Fruit fly (Drosophila melanogaster) whole organism, embryonic: ENCODE results near the gene Vps13D.
A peak's percentile ranks its signal among the peaks of the same experiment; 100 is the strongest.

ENCODE experiments used
- ATbp ChIP-seq: fragments of 200-800 bp; sonication (Bioruptor generic); optimal IDR thresholded peaks from 2 replicates; lab custom pipeline; 2017; ENCODE audit warnings: missing biosample characterization, mild to moderate bottlenecking, missing genetic modification characterization, missing genetic modification reagents
- Awh ChIP-seq: fragments of 200-800 bp; sonication (Bioruptor generic); IDR thresholded peaks from 2 replicates; pipeline ENCODE4, ENCODE4 v1.3.6; 2022; ENCODE audit warnings: missing biosample characterization, missing genetic modification characterization
- CG10321 ChIP-seq: fragments of 200-800 bp; sonication (Bioruptor generic); IDR thresholded peaks from 2 replicates; pipeline ENCODE4 v1.3.6; 2022; ENCODE audit warnings: missing biosample characterization, missing genetic modification characterization
- CG12071 ChIP-seq: fragments of 200-800 bp; sonication (Bioruptor generic); optimal IDR thresholded peaks from 3 replicates; lab custom pipeline; 2018; ENCODE audit warnings: missing biosample characterization, mild to moderate bottlenecking, missing genetic modification characterization
- CG12659 ChIP-seq: fragments of 200-800 bp; sonication (Bioruptor generic); optimal IDR thresholded peaks from 3 replicates; lab custom pipeline; 2017; ENCODE audit warnings: mild to moderate bottlenecking, missing biosample characterization, missing genetic modification reagents, missing genetic modification characterization
- CG17568 ChIP-seq: fragments of 200-800 bp; sonication (Bioruptor generic); optimal IDR thresholded peaks from 2 replicates; lab custom pipeline; 2018; ENCODE audit warnings: missing biosample characterization, mild to moderate bottlenecking, missing genetic modification characterization, moderate library complexity
- CG18476 ChIP-seq: fragments of 200-800 bp; sonication (Bioruptor generic); optimal IDR thresholded peaks from 2 replicates; lab custom pipeline; 2016; ENCODE audit warnings: missing biosample characterization, mild to moderate bottlenecking, missing genetic modification characterization
- CG31388 ChIP-seq: fragments of 200-800 bp; sonication (Bioruptor generic); optimal IDR thresholded peaks from 2 replicates; lab custom pipeline; 2016; ENCODE audit warnings: missing biosample characterization, missing genetic modification characterization
- CG3281 ChIP-seq: fragments of 200-800 bp; sonication (Bioruptor generic); optimal IDR thresholded peaks from 3 replicates; lab custom pipeline; 2017; ENCODE audit warnings: missing biosample characterization, mild to moderate bottlenecking, missing genetic modification characterization
- CG34224 ChIP-seq: fragments of 200-800 bp; sonication (Bioruptor generic); IDR thresholded peaks from 3 replicates; pipeline ENCODE4 v1.3.6; 2022; ENCODE audit warnings: missing biosample characterization, missing genetic modification characterization; ENCODE audit not compliant: partially characterized antibody
- CG3847 ChIP-seq: fragments of 200-800 bp; sonication (Bioruptor generic); IDR thresholded peaks from 2 replicates; pipeline ENCODE4 v1.3.6; 2022; ENCODE audit warnings: missing biosample characterization, missing genetic modification characterization
- CG6654 ChIP-seq: fragments of 200-800 bp; sonication (Bioruptor generic); optimal IDR thresholded peaks from 2 replicates; lab custom pipeline; 2017; ENCODE audit warnings: missing biosample characterization, mild to moderate bottlenecking, missing genetic modification characterization
- CG6765 ChIP-seq: fragments of 200-800 bp; sonication (Bioruptor generic); optimal IDR thresholded peaks from 3 replicates; lab custom pipeline; 2017; ENCODE audit warnings: missing biosample characterization, mild to moderate bottlenecking, missing genetic modification characterization
- CG7357 ChIP-seq: fragments of 200-800 bp; sonication (Bioruptor generic); IDR thresholded peaks from 3 replicates; pipeline ENCODE4 v1.3.6; 2022; ENCODE audit warnings: missing biosample characterization, missing genetic modification characterization
- CG7963 ChIP-seq: fragments of 200-800 bp; sonication (Bioruptor generic); IDR thresholded peaks from 3 replicates; pipeline ENCODE4 v1.3.6; 2022; ENCODE audit warnings: missing biosample characterization, missing genetic modification characterization; ENCODE audit not compliant: partially characterized antibody
- D ChIP-seq, 2 experiments: fragments of 200-800 bp in 1 of 2; fragments of >200 bp in 1 of 2; sonication (Bioruptor generic) in 1 of 2; optimal IDR thresholded peaks; 2 replicates in 1 of 2; 3 replicates in 1 of 2; lab custom pipeline; 2017; ENCODE audit warnings: mild to moderate bottlenecking in 1 of 2, missing biosample characterization in 1 of 2, missing genetic modification characterization in 1 of 2, missing genetic modification reagents in 1 of 2
- Dip3 ChIP-seq: fragments of 200-800 bp; sonication (Bioruptor generic); optimal IDR thresholded peaks from 3 replicates; lab custom pipeline; 2016; ENCODE audit warnings: missing biosample characterization, missing genetic modification characterization
- Eip74EF ChIP-seq, 2 experiments: fragments of 200-800 bp in 1 of 2; fragments of >200 bp in 1 of 2; sonication (Bioruptor generic) in 1 of 2; optimal IDR thresholded peaks; 2 replicates each; lab custom pipeline; 2017 to 2019; ENCODE audit warnings: missing biosample characterization in 2 of 2, missing genetic modification characterization in 2 of 2, mild to moderate bottlenecking in 1 of 2, moderate library complexity in 1 of 2
- Fer2 ChIP-seq: fragments of 200-800 bp; sonication (Bioruptor generic); optimal IDR thresholded peaks from 2 replicates; lab custom pipeline; 2018; ENCODE audit warnings: missing biosample characterization, mild to moderate bottlenecking, missing genetic modification characterization, moderate library complexity
- Gug ChIP-seq: fragments of 200-800 bp; sonication (Bioruptor generic); IDR thresholded peaks from 4 replicates; pipeline ENCODE4 v1.3.6; 2022; ENCODE audit warnings: missing biosample characterization, missing genetic modification characterization
- Hmr ChIP-seq: fragments of 200-800 bp; sonication (Bioruptor generic); optimal IDR thresholded peaks from 3 replicates; lab custom pipeline; 2017; ENCODE audit warnings: mild to moderate bottlenecking, missing biosample characterization, missing genetic modification reagents, missing genetic modification characterization
- NFAT ChIP-seq: fragments of 200-800 bp; sonication (Bioruptor generic); IDR thresholded peaks from 2 replicates; pipeline ENCODE4 v1.3.6; 2022; ENCODE audit warnings: missing biosample characterization, missing genetic modification characterization
- Neu2 ChIP-seq: fragments of 200-800 bp; sonication (Bioruptor generic); optimal IDR thresholded peaks from 3 replicates; lab custom pipeline; 2016; ENCODE audit warnings: missing biosample characterization, missing genetic modification characterization, borderline replicate concordance
- Oaz ChIP-seq: fragments of 200-800 bp; sonication (Bioruptor generic); IDR thresholded peaks from 2 replicates; pipeline ENCODE4 v1.3.6; 2022; ENCODE audit warnings: missing biosample characterization, missing genetic modification characterization
- Oli ChIP-seq: fragments of 200-800 bp; sonication (Bioruptor generic); optimal IDR thresholded peaks from 2 replicates; lab custom pipeline; 2018; ENCODE audit warnings: missing biosample characterization, mild to moderate bottlenecking, missing genetic modification characterization, moderate library complexity
- Pdp1 ChIP-seq, 2 experiments: fragments of 200-800 bp; sonication (Bioruptor generic); optimal IDR thresholded peaks; 3 replicates each; lab custom pipeline; 2016; ENCODE audit warnings: missing biosample characterization in 2 of 2, missing genetic modification characterization in 2 of 2, mild to moderate bottlenecking in 1 of 2, moderate library complexity in 1 of 2
- Scr ChIP-seq: fragments of 200-800 bp; sonication (Bioruptor generic); IDR thresholded peaks from 2 replicates; pipeline ENCODE4 v1.3.6; 2022; ENCODE audit warnings: missing biosample characterization, missing genetic modification characterization; ENCODE audit not compliant: partially characterized antibody
- Sox100B ChIP-seq: fragments of 200-800 bp; sonication (Bioruptor generic); optimal IDR thresholded peaks from 3 replicates; lab custom pipeline; 2018; ENCODE audit warnings: missing biosample characterization, mild to moderate bottlenecking, missing genetic modification characterization
- Vsx1 ChIP-seq: fragments of 200-800 bp; sonication (Bioruptor generic); optimal IDR thresholded peaks from 2 replicates; lab custom pipeline; 2017; ENCODE audit warnings: missing biosample characterization, mild to moderate bottlenecking, missing genetic modification characterization, missing genetic modification reagents
- crc ChIP-seq: fragments of 200-800 bp; sonication (Bioruptor generic); optimal IDR thresholded peaks from 2 replicates; lab custom pipeline; 2016; ENCODE audit warnings: missing biosample characterization, missing genetic modification characterization
- croc ChIP-seq: fragments of 200-800 bp; sonication (Bioruptor generic); conservative IDR thresholded peaks from 3 replicates; pipeline ENCODE4 v1.3.6; 2022; ENCODE audit warnings: missing biosample characterization, missing genetic modification characterization
- dmrt99B ChIP-seq: fragments of 200-800 bp; sonication (Bioruptor generic); optimal IDR thresholded peaks from 2 replicates; lab custom pipeline; 2018; ENCODE audit warnings: missing biosample characterization, mild to moderate bottlenecking, missing genetic modification characterization, moderate library complexity
- ewg ChIP-seq: fragments of 200-800 bp; sonication (Bioruptor generic); optimal IDR thresholded peaks from 3 replicates; lab custom pipeline; 2017; ENCODE audit warnings: mild to moderate bottlenecking, missing biosample characterization, missing genetic modification reagents, missing genetic modification characterization
- fru ChIP-seq: fragments of >200 bp; optimal IDR thresholded peaks from 2 replicates; lab custom pipeline; 2017
- h ChIP-seq: fragments of >200 bp; optimal IDR thresholded peaks from 2 replicates; lab custom pipeline; 2017
- jing ChIP-seq: fragments of 200-800 bp; sonication (Bioruptor generic); optimal IDR thresholded peaks from 2 replicates; lab custom pipeline; 2018; ENCODE audit warnings: missing biosample characterization, mild to moderate bottlenecking, missing genetic modification characterization
- lbe ChIP-seq: fragments of 200-800 bp; sonication (Bioruptor generic); optimal IDR thresholded peaks from 2 replicates; lab custom pipeline; 2016; ENCODE audit warnings: missing biosample characterization, mild to moderate bottlenecking, missing genetic modification characterization
- mam ChIP-seq: fragments of 200-800 bp; sonication (Bioruptor generic); optimal IDR thresholded peaks from 3 replicates; lab custom pipeline; 2016; ENCODE audit warnings: missing biosample characterization, missing genetic modification characterization
- nerfin-2 ChIP-seq: fragments of 200-800 bp; sonication (Bioruptor generic); IDR thresholded peaks from 2 replicates; pipeline ENCODE4 v1.3.6; 2022; ENCODE audit warnings: missing biosample characterization, missing genetic modification characterization; ENCODE audit not compliant: partially characterized antibody
- oc ChIP-seq: fragments of 200-800 bp; sonication (Bioruptor generic); optimal IDR thresholded peaks from 2 replicates; lab custom pipeline; 2018; ENCODE audit warnings: missing biosample characterization, mild to moderate bottlenecking, missing genetic modification characterization, moderate library complexity
- pho ChIP-seq: fragments of 200-800 bp; sonication (Bioruptor generic); optimal IDR thresholded peaks from 2 replicates; lab custom pipeline; 2016; ENCODE audit warnings: missing biosample characterization, missing genetic modification characterization
- sim ChIP-seq: fragments of 200-800 bp; sonication (Bioruptor generic); IDR thresholded peaks from 2 replicates; pipeline ENCODE4 v1.3.6; 2022; ENCODE audit warnings: missing biosample characterization, missing genetic modification characterization
- slbo ChIP-seq: fragments of 200-800 bp; sonication (Bioruptor generic); IDR thresholded peaks from 2 replicates; pipeline ENCODE4 v1.3.6; 2022; ENCODE audit warnings: missing biosample characterization, missing genetic modification characterization
- slou ChIP-seq: fragments of 200-800 bp; sonication (Bioruptor generic); optimal IDR thresholded peaks from 3 replicates; lab custom pipeline; 2016; ENCODE audit warnings: missing biosample characterization, missing genetic modification characterization
- tin ChIP-seq: fragments of 200-800 bp; sonication (Bioruptor generic); optimal IDR thresholded peaks from 3 replicates; lab custom pipeline; 2016; ENCODE audit warnings: missing biosample characterization, missing genetic modification characterization
- tup ChIP-seq: fragments of 200-800 bp; sonication (Bioruptor generic); optimal IDR thresholded peaks from 2 replicates; lab custom pipeline; 2016; ENCODE audit warnings: missing biosample characterization, mild to moderate bottlenecking, missing genetic modification characterization, moderate library complexity
- vvl ChIP-seq: fragments of 200-800 bp; sonication (Bioruptor generic); IDR thresholded peaks from 2 replicates; pipeline ENCODE4 v1.3.6; 2022; ENCODE audit warnings: missing biosample characterization, missing genetic modification characterization
- wek ChIP-seq: fragments of 200-800 bp; sonication (Bioruptor generic); optimal IDR thresholded peaks from 3 replicates; lab custom pipeline; 2018; ENCODE audit warnings: missing biosample characterization, mild to moderate bottlenecking, missing genetic modification characterization, moderate library complexity
- zen ChIP-seq: fragments of 200-800 bp; sonication (Bioruptor generic); optimal IDR thresholded peaks from 3 replicates; lab custom pipeline; 2018; ENCODE audit warnings: missing biosample characterization, mild to moderate bottlenecking, missing genetic modification characterization, moderate library complexity
- zfh2 ChIP-seq: fragments of 200-800 bp; sonication (Bioruptor generic); optimal IDR thresholded peaks from 2 replicates; lab custom pipeline; 2016; ENCODE audit warnings: missing biosample characterization, missing genetic modification characterization

The Vps13D gene

dm6 chr3L:12754769-12755189 lies at the start of gene Vps13D, which contains the start of gene CG10973 (continued):
- TF ChIP-seq pho (GFP tag; lab: Kevin White, UChicago) (peak; percentile 52), CG18476 (GFP tag; lab: Kevin White, UChicago) (no peak), mam (GFP tag; lab: Kevin White, UChicago) (peak; percentile 47), Scr (GFP tag; lab: Robert Waterston, UW) (peak; percentile 92), lbe (GFP tag; lab: Kevin White, UChicago) (no peak), fru (no peak), croc (GFP tag; lab: Robert Waterston, UW) (no peak), D (optimal IDR thresholded peaks at IDR 0.05; lab: Kevin White, UChicago) (no peak), D (GFP tag; optimal IDR thresholded peaks at IDR 0.05; lab: Kevin White, UChicago) (peak; percentile 39), oc (tag; lab: Kevin White, UChicago) (no peak), nerfin-2 (GFP tag; lab: Robert Waterston, UW) (peak; percentile 67), CG10321 (GFP tag; lab: Robert Waterston, UW) (no peak), Vsx1 (GFP tag; lab: Kevin White, UChicago) (no peak), Hmr (GFP tag; lab: Kevin White, UChicago) (no peak), Eip74EF (GFP tag; optimal IDR thresholded peaks at IDR 0.05; lab: Kevin White, UChicago) (no peak), crc (GFP tag; lab: Kevin White, UChicago) (no peak), CG6765 (no peak), zfh2 (GFP tag; lab: Kevin White, UChicago) (peak; percentile 3), ewg (GFP tag; lab: Kevin White, UChicago) (no peak), Sox100B (peak; percentile 60), slbo (GFP tag; lab: Robert Waterston, UW) (no peak), CG17568 (GFP tag; lab: Kevin White, UChicago) (peak; percentile 84), h (no peak), vvl (GFP tag; lab: Robert Waterston, UW) (no peak; the same call in none of the 2 replicates), CG12071 (GFP tag; lab: Kevin White, UChicago) (no peak), CG7963 (GFP tag; lab: Robert Waterston, UW) (peak; percentile 64), slou (GFP tag; lab: Kevin White, UChicago) (peak; percentile 57), wek (peak; percentile 85), Dip3 (GFP tag; lab: Kevin White, UChicago) (no peak), Pdp1 (GFP tag; optimal IDR thresholded peaks at IDR 0.05; lab: Kevin White, UChicago) (no peak), CG31388 (GFP tag; lab: Kevin White, UChicago) (no peak), tup (GFP tag; lab: Kevin White, UChicago) (no peak), ATbp (GFP tag; lab: Kevin White, UChicago) (peak; percentile 88), Neu2 (GFP tag; lab: Kevin White, UChicago) (no peak), CG6654 (GFP tag; lab: Kevin White, UChicago) (peak; percentile 11), CG3847 (no peak; the same call in 1 of the 2 replicates), zen (no peak), jing (GFP tag; lab: Kevin White, UChicago) (no peak), Oli (tag; lab: Kevin White, UChicago) (no peak), Oaz (GFP tag; lab: Robert Waterston, UW) (no peak), tin (no peak), CG3281 (no peak), Fer2 (tag; lab: Kevin White, UChicago) (no peak), CG12659 (GFP tag; lab: Kevin White, UChicago) (peak; percentile 82), CG34224 (GFP tag; lab: Robert Waterston, UW) (peak; percentile 93), NFAT (no peak), Gug (GFP tag; lab: Robert Waterston, UW) (no peak), dmrt99B (tag; lab: Kevin White, UChicago) (no peak), CG7357 (GFP tag; lab: Robert Waterston, UW) (no peak), sim (no peak), Awh (no peak)
